Fruit fly (Drosophila melanogaster): Measurements from ENCODE around the gene Xpac.

The Xpac gene

DNA sequence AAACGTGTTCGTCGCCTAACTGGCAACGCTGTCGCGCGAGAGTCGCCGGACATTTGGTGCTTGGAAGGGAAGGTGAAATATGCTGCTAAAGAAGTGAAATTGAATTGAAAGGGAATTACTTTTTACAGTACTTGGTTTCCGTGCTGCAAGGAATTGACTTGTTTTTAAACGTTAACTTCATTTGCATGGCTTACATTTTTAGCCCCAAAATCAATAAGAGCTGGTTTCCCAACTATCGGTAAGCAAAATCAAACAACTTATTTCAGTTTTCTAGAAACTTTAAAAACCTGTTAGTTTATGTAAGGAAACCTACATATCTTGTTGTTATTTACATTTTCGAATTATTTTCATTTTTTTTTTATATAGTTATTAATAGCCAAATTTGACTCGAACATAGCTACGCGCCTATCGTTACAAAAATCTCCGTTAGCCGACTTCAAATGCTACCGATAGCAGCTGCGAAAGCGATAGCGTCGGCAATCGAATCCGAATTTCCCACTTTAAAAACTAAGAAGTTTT is 9.8 kb upstream of the Xpac start, which contains the start of the genes dgt4 and Nsun2 (continued):
- TF ChIP-seq bbx (GFP tag; IDR thresholded peaks at IDR 0.05; ENCODE audit: partially characterized antibody) (peak; percentile 37; the same call in 1 of the 2 replicates), so (GFP tag; IDR thresholded peaks at IDR 0.05) (no peak), dm (GFP tag; optimal IDR thresholded peaks at IDR 0.05) (peak; percentile 64), CG12391 (tag; optimal IDR thresholded peaks at IDR 0.05) (peak; percentile 21), ATbp (GFP tag; optimal IDR thresholded peaks at IDR 0.05) (no peak), CG3995 (GFP tag; optimal IDR thresholded peaks at IDR 0.05) (peak; percentile 21), Sry-β (GFP tag; optimal IDR thresholded peaks at IDR 0.05) (peak; percentile 65), CG12155 (GFP tag; optimal IDR thresholded peaks at IDR 0.05) (peak; percentile 28), CG10267 (tag; optimal IDR thresholded peaks at IDR 0.05) (peak; percentile 19), pb (GFP tag; optimal IDR thresholded peaks at IDR 0.05) (no peak), NfI (GFP tag; optimal IDR thresholded peaks at IDR 0.05) (peak; percentile 5), CG4424 (GFP tag; optimal IDR thresholded peaks at IDR 0.05) (peak; percentile 25), odd (GFP tag; optimal IDR thresholded peaks at IDR 0.05) (no peak), Xbp1 (GFP tag; optimal IDR thresholded peaks at IDR 0.05) (peak; percentile 26), sim (GFP tag; IDR thresholded peaks at IDR 0.05) (no peak), CG9727 (GFP tag; optimal IDR thresholded peaks at IDR 0.05) (peak; percentile 18), CG9609 (GFP tag; optimal IDR thresholded peaks at IDR 0.05) (peak; percentile 17), sisA (GFP tag; IDR thresholded peaks at IDR 0.05) (peak; percentile 35; the same call in 1 of the 2 replicates), ems (GFP tag; optimal IDR thresholded peaks at IDR 0.05) (no peak), Myb (GFP tag; optimal IDR thresholded peaks at IDR 0.05) (peak; percentile 31), mam (GFP tag; optimal IDR thresholded peaks at IDR 0.05) (peak; percentile 57), Ets97D (GFP tag; optimal IDR thresholded peaks at IDR 0.05) (peak; percentile 11), Doc3 (GFP tag; IDR thresholded peaks at IDR 0.05; ENCODE audit: partially characterized antibody) (0 out of 3 replicates have a peak, but pooled peaks have one; percentile 28), CG34224 (GFP tag; IDR thresholded peaks at IDR 0.05; ENCODE audit: partially characterized antibody) (peak; percentile 36; the same call in 1 of the 3 replicates), Hmx (GFP tag; optimal IDR thresholded peaks at IDR 0.05) (no peak), Max (GFP tag; optimal IDR thresholded peaks at IDR 0.05) (peak; percentile 44), CG14710 (tag; optimal IDR thresholded peaks at IDR 0.05) (peak; percentile 40), Dp (GFP tag; optimal IDR thresholded peaks at IDR 0.05) (peak; percentile 49), hkb (optimal IDR thresholded peaks at IDR 0.05) (no peak), hkb (GFP tag; IDR thresholded peaks at IDR 0.05) (no peak), CG6175 (GFP tag; IDR thresholded peaks at IDR 0.05) (no peak), Hsf (GFP tag; optimal IDR thresholded peaks at IDR 0.05) (peak; percentile 18), Adf1 (GFP tag; IDR thresholded peaks at IDR 0.05) (no peak), BEAF-32 (GFP tag; optimal IDR thresholded peaks at IDR 0.05) (peak; percentile 74), Scr (GFP tag; IDR thresholded peaks at IDR 0.05; ENCODE audit: partially characterized antibody) (peak; percentile 66), slbo (GFP tag; IDR thresholded peaks at IDR 0.05) (peak; percentile 33; the same call in 1 of the 2 replicates), CG3847 (GFP tag; IDR thresholded peaks at IDR 0.05) (0 out of 2 replicates have a peak, but pooled peaks have one; percentile 29), HLH54F (GFP tag; optimal IDR thresholded peaks at IDR 0.05) (peak; percentile 14), tna (GFP tag; IDR thresholded peaks at IDR 0.05; ENCODE audit: partially characterized antibody) (0 out of 2 replicates have a peak, but pooled peaks have one; percentile 43), Stat92E (GFP tag; optimal IDR thresholded peaks at IDR 0.05) (no peak), ab (GFP tag; optimal IDR thresholded peaks at IDR 0.05) (no peak), phol (tag; optimal IDR thresholded peaks at IDR 0.05) (peak; percentile 25), inv (GFP tag; IDR thresholded peaks at IDR 0.05; ENCODE audit: partially characterized antibody) (0 out of 2 replicates have a peak, but pooled peaks have one; percentile 30), Chrac-16 (GFP tag; optimal IDR thresholded peaks at IDR 0.05) (peak; percentile 23), ind (GFP tag; optimal IDR thresholded peaks at IDR 0.05) (peak; percentile 41), dan (GFP tag; IDR thresholded peaks at IDR 0.05) (no peak), CG9817 (tag; optimal IDR thresholded peaks at IDR 0.05) (peak; percentile 8), sob (GFP tag; IDR thresholded peaks at IDR 0.05) (no peak), CG6791 (GFP tag; IDR thresholded peaks at IDR 0.05; ENCODE audit: partially characterized antibody) (0 out of 3 replicates have a peak, but pooled peaks have one; percentile 50)

Data from whole organism, embryonic.